Worm (Caenorhabditis elegans) whole organism, L2 larva: ENCODE measurements around the gene Y50E8A.11.
"Not testable (repeated sequence)": the region's sequence is repeated elsewhere in the genome, so short reads cannot be mapped to it uniquely, and the experiment has no call there.

Experiments used
- C34F6.9 ChIP-seq: fragments of 150-350 bp; optimal IDR thresholded peaks from 2 replicates; lab custom pipeline; 2014; ENCODE audit warnings: missing biosample characterization, missing genetic modification characterization
- F13H6.1 ChIP-seq: sonication (generic microtip); optimal IDR thresholded peaks from 2 replicates; lab custom pipeline; 2016; ENCODE audit warnings: missing genetic modification characterization, missing compliant biosample characterization
- R02D3.7 ChIP-seq: fragments of 150-350 bp; optimal IDR thresholded peaks from 2 replicates; lab custom pipeline; 2014; ENCODE audit warnings: missing biosample characterization, missing genetic modification characterization
- Y55F3AM.14 ChIP-seq: fragments of 200-800 bp; sonication (Bioruptor generic); optimal IDR thresholded peaks from 2 replicates; lab custom pipeline; 2018; ENCODE audit warnings: mild to moderate bottlenecking, missing genetic modification characterization, missing compliant biosample characterization
- ZK546.5 ChIP-seq: sonication (generic microtip); optimal IDR thresholded peaks from 2 replicates; lab custom pipeline; 2017; ENCODE audit warnings: missing biosample characterization, missing genetic modification characterization
- alr-1 ChIP-seq: fragments of 150-350 bp; optimal IDR thresholded peaks from 2 replicates; lab custom pipeline; 2014; ENCODE audit warnings: missing biosample characterization, missing genetic modification characterization
- aly-2 ChIP-seq: fragments of 150-350 bp; optimal IDR thresholded peaks from 2 replicates; lab custom pipeline; 2014; ENCODE audit warnings: missing biosample characterization, missing genetic modification characterization
- blmp-1 ChIP-seq: sonication (generic microtip); optimal IDR thresholded peaks from 2 replicates; lab custom pipeline; 2017; ENCODE audit warnings: missing genetic modification characterization, mild to moderate bottlenecking, missing compliant biosample characterization, antibody characterized with exemption, moderate library complexity; ENCODE audit not compliant: insufficient read depth
- ceh-16 ChIP-seq: fragments of 150-350 bp; optimal IDR thresholded peaks from 2 replicates; lab custom pipeline; 2014; ENCODE audit warnings: missing biosample characterization, missing genetic modification characterization
- crh-2 ChIP-seq: sonication (generic microtip); optimal IDR thresholded peaks from 2 replicates; lab custom pipeline; 2017; ENCODE audit warnings: missing biosample characterization, missing genetic modification characterization
- dmd-4 ChIP-seq: sonication (generic microtip); optimal IDR thresholded peaks from 2 replicates; lab custom pipeline; 2017; ENCODE audit warnings: missing biosample characterization, missing genetic modification characterization
- egl-27 ChIP-seq: sonication (generic microtip); optimal IDR thresholded peaks from 3 replicates; lab custom pipeline; 2017; ENCODE audit warnings: missing biosample characterization, missing genetic modification reagents, missing genetic modification characterization
- elt-1 ChIP-seq: fragments of 150-350 bp; optimal IDR thresholded peaks from 2 replicates; lab custom pipeline; 2014; ENCODE audit warnings: missing biosample characterization, missing genetic modification characterization
- fos-1 ChIP-seq: fragments of 150-350 bp; optimal IDR thresholded peaks from 2 replicates; lab custom pipeline; 2014; ENCODE audit warnings: missing biosample characterization, missing genetic modification characterization
- gmeb-1 ChIP-seq: fragments of 150-350 bp; optimal IDR thresholded peaks from 2 replicates; lab custom pipeline; 2014; ENCODE audit warnings: missing biosample characterization, missing genetic modification characterization
- lin-13 ChIP-seq: fragments of 150-350 bp; optimal IDR thresholded peaks from 2 replicates; lab custom pipeline; 2014; ENCODE audit warnings: missing biosample characterization, missing genetic modification reagents, missing genetic modification characterization
- lin-39 ChIP-seq: fragments of 150-350 bp; optimal IDR thresholded peaks from 2 replicates; lab custom pipeline; 2014; ENCODE audit warnings: missing biosample characterization, missing genetic modification reagents, missing genetic modification characterization
- lsy-2 ChIP-seq, 2 experiments: fragments of 150-350 bp in 1 of 2; sonication (generic microtip) in 1 of 2; optimal IDR thresholded peaks; 2 replicates each; lab custom pipeline; 2014 to 2017; ENCODE audit warnings: missing biosample characterization in 2 of 2, missing genetic modification characterization in 2 of 2
- mbf-1 ChIP-seq: sonication (generic microtip); optimal IDR thresholded peaks from 2 replicates; lab custom pipeline; 2017; ENCODE audit warnings: missing biosample characterization, missing genetic modification characterization
- mdl-1 ChIP-seq, 2 experiments: fragments of 150-350 bp in 1 of 2; sonication (generic microtip) in 1 of 2; optimal IDR thresholded peaks; 2 replicates each; lab custom pipeline; 2017; ENCODE audit warnings: missing biosample characterization in 2 of 2, missing genetic modification characterization in 2 of 2
- nhr-11 ChIP-seq: fragments of 150-350 bp; optimal IDR thresholded peaks from 2 replicates; lab custom pipeline; 2014; ENCODE audit warnings: missing biosample characterization, missing genetic modification characterization
- nhr-129 ChIP-seq: fragments of 150-350 bp; optimal IDR thresholded peaks from 2 replicates; lab custom pipeline; 2014; ENCODE audit warnings: missing biosample characterization, missing genetic modification characterization
- nhr-21 ChIP-seq: fragments of 150-350 bp; optimal IDR thresholded peaks from 2 replicates; lab custom pipeline; 2014; ENCODE audit warnings: missing biosample characterization, missing genetic modification characterization
- nhr-23 ChIP-seq: fragments of 150-350 bp; optimal IDR thresholded peaks from 2 replicates; lab custom pipeline; 2014; ENCODE audit warnings: missing biosample characterization, missing genetic modification reagents, missing genetic modification characterization
- nhr-77 ChIP-seq: fragments of 150-350 bp; optimal IDR thresholded peaks from 2 replicates; lab custom pipeline; 2014; ENCODE audit warnings: missing biosample characterization, missing genetic modification characterization
- skn-1 ChIP-seq: sonication (generic microtip); optimal IDR thresholded peaks from 2 replicates; lab custom pipeline; 2017; ENCODE audit warnings: missing biosample characterization, missing genetic modification characterization
- sma-9 ChIP-seq, 2 experiments: fragments of 150-350 bp in 1 of 2; sonication (generic microtip) in 1 of 2; optimal IDR thresholded peaks; 2 replicates each; lab custom pipeline; 2014 to 2016; ENCODE audit warnings: missing genetic modification characterization in 2 of 2, mild to moderate bottlenecking in 1 of 2, missing biosample characterization in 1 of 2, missing compliant biosample characterization in 1 of 2, missing genetic modification reagents in 1 of 2, moderate library complexity in 1 of 2
- unc-55 ChIP-seq: fragments of 150-350 bp; sonication (generic microtip); optimal IDR thresholded peaks from 3 replicates; lab custom pipeline; 2014; ENCODE audit warnings: missing biosample characterization, missing genetic modification reagents, missing genetic modification characterization
- unc-62 ChIP-seq: fragments of 150-350 bp; optimal IDR thresholded peaks from 2 replicates; lab custom pipeline; 2014; ENCODE audit warnings: missing biosample characterization, missing genetic modification reagents, missing genetic modification characterization

The Y50E8A.11 gene

ce11 chrV:14746975-14747374 lies 34.3 kb upstream of the Y50E8A.11 start:
- TF ChIP-seq nhr-23 (no peak), nhr-21 (tag; lab: Kevin White, UChicago) (no peak), F13H6.1 (tag; lab: Kevin White, UChicago) (no peak)

ce11 chrV:14748608-14749137 lies 32.6 kb upstream of the Y50E8A.11 start, which contains the start of the genes lipl-8 and Y50E8A.22:
lipl-8 (minus strand) TSS chrV:14748708.
Y50E8A.22 (minus strand) TSS chrV:14749087.
- TF ChIP-seq gmeb-1 (no peak), nhr-11 (tag; lab: Kevin White, UChicago) (no peak), ZK546.5 (tag; lab: Kevin White, UChicago) (no peak), mbf-1 (no peak), nhr-21 (tag; lab: Kevin White, UChicago) (no peak), nhr-129 (no peak)

ce11 chrV:14750357-14750756 lies 30.9 kb upstream of the Y50E8A.11 start, which contains the start of gene nspa-10:
nspa-10 (minus strand) TSS chrV:14750457.
- not testable (repeated sequence) for TF ChIP-seq ZK546.5 (tag; lab: Kevin White, UChicago); nhr-23; sma-9 (GFP tag; optimal IDR thresholded peaks at IDR 0.05; lab: Kevin White, UChicago); sma-9 (tag; optimal IDR thresholded peaks at IDR 0.05; lab: Kevin White, UChicago)

- TF ChIP-seq nhr-11 (tag; lab: Kevin White, UChicago): no peak
- TF ChIP-seq aly-2 (tag; lab: Kevin White, UChicago): no peak
- TF ChIP-seq mbf-1: no peak
- no peak for TF ChIP-seq nhr-23
- no peak for TF ChIP-seq lsy-2 (tag; optimal IDR thresholded peaks at IDR 0.05; lab: Kevin White, UChicago)
- no peak for TF ChIP-seq gmeb-1
- no peak for TF ChIP-seq alr-1 (tag; lab: Kevin White, UChicago)
These were observed 18.7 kb upstream of the Y50E8A.11 start for ce11 chrV:14762563-14762962.

- no peak for TF ChIP-seq lin-13 (GFP tag; lab: Kevin White, UChicago)
- TF ChIP-seq dmd-4 (tag; lab: Kevin White, UChicago): no peak
- TF ChIP-seq lsy-2 (tag; optimal IDR thresholded peaks at IDR 0.05; lab: Kevin White, UChicago): no peak
- TF ChIP-seq nhr-21 (tag; lab: Kevin White, UChicago): no peak
- TF ChIP-seq nhr-77 (tag; lab: Kevin White, UChicago): no peak
- TF ChIP-seq lin-39 (tag; lab: Kevin White, UChicago): no peak
- no peak for TF ChIP-seq R02D3.7
- TF ChIP-seq unc-62 (GFP tag; lab: Kevin White, UChicago): no peak
- no peak for TF ChIP-seq ceh-16 (tag; lab: Kevin White, UChicago)
- TF ChIP-seq blmp-1 (tag; lab: Kevin White, UChicago): no peak
- no peak for TF ChIP-seq elt-1 (tag; lab: Kevin White, UChicago)
- TF ChIP-seq C34F6.9 (tag; lab: Kevin White, UChicago): no peak
- TF ChIP-seq, all 48 proteins: peak for 0
These were observed 17.6 kb upstream of the Y50E8A.11 start for ce11 chrV:14763582-14763981.

- no peak for TF ChIP-seq egl-27 (tag; lab: Kevin White, UChicago)
- peak; percentile 69 for TF ChIP-seq C34F6.9 (tag; lab: Kevin White, UChicago)
- TF ChIP-seq nhr-129: peak; percentile 85
- TF ChIP-seq fos-1 (tag; lab: Kevin White, UChicago): peak; percentile 82
- TF ChIP-seq unc-55 (GFP tag; lab: Kevin White, UChicago): peak; percentile 63
- TF ChIP-seq mdl-1 (tag; optimal IDR thresholded peaks at IDR 0.05; lab: Kevin White, UChicago): no peak
- TF ChIP-seq Y55F3AM.14 (GFP tag; lab: Kevin White, UChicago): no peak
- peak; percentile 60 for TF ChIP-seq skn-1 (tag; lab: Kevin White, UChicago)
- TF ChIP-seq crh-2: peak; percentile 28
- TF ChIP-seq sma-9 (GFP tag; optimal IDR thresholded peaks at IDR 0.05; lab: Kevin White, UChicago): peak; percentile 19
- no peak for TF ChIP-seq sma-9 (tag; optimal IDR thresholded peaks at IDR 0.05; lab: Kevin White, UChicago)
These were observed 8.2 kb upstream of the Y50E8A.11 start, which contains the start of gene haf-7 for ce11 chrV:14773048-14773447. haf-7 (plus strand) TSS chrV:14773258.
